Fruit fly (Drosophila melanogaster) whole organism, embryonic: ENCODE results near the gene CG13239.
A peak's percentile ranks its signal among the peaks of the same experiment; 100 is the strongest.

Experiments
- Atf3 ChIP-seq: fragments of 200-800 bp; sonication (Bioruptor generic); optimal IDR thresholded peaks from 3 replicates; lab custom pipeline; 2016; ENCODE audit warnings: missing biosample characterization, missing genetic modification characterization
- CG10959 ChIP-seq: fragments of 200-800 bp; sonication (Bioruptor generic); IDR thresholded peaks from 2 replicates; pipeline ENCODE4 v1.3.6; 2022; ENCODE audit warnings: missing biosample characterization, missing genetic modification characterization
- CG12769 ChIP-seq: fragments of 200-800 bp; sonication (Bioruptor generic); optimal IDR thresholded peaks from 2 replicates; lab custom pipeline; 2019; ENCODE audit warnings: missing biosample characterization, mild to moderate bottlenecking, missing genetic modification characterization, moderate library complexity
- CG13123 ChIP-seq: fragments of 200-800 bp; sonication (Bioruptor generic); optimal IDR thresholded peaks from 2 replicates; lab custom pipeline; 2016; ENCODE audit warnings: missing biosample characterization, missing genetic modification characterization
- CG13894 ChIP-seq: fragments of 200-800 bp; sonication (Bioruptor generic); optimal IDR thresholded peaks from 3 replicates; lab custom pipeline; 2018; ENCODE audit warnings: missing biosample characterization, mild to moderate bottlenecking, missing genetic modification characterization, moderate library complexity
- CG14710 ChIP-seq: fragments of 200-800 bp; sonication (Bioruptor generic); optimal IDR thresholded peaks from 3 replicates; lab custom pipeline; 2019; ENCODE audit warnings: missing biosample characterization, mild to moderate bottlenecking, missing genetic modification characterization, moderate library complexity
- CG15073 ChIP-seq: fragments of 200-800 bp; sonication (Bioruptor generic); optimal IDR thresholded peaks from 2 replicates; lab custom pipeline; 2016; ENCODE audit warnings: missing biosample characterization, missing genetic modification characterization
- CG15269 ChIP-seq: fragments of 200-800 bp; sonication (Bioruptor generic); optimal IDR thresholded peaks from 2 replicates; lab custom pipeline; 2018; ENCODE audit warnings: missing biosample characterization, mild to moderate bottlenecking, missing genetic modification characterization, moderate library complexity
- CG1602 ChIP-seq: fragments of 200-800 bp; sonication (Bioruptor generic); optimal IDR thresholded peaks from 3 replicates; lab custom pipeline; 2016; ENCODE audit warnings: missing biosample characterization, missing genetic modification characterization
- CG17912 ChIP-seq: fragments of 200-800 bp; sonication (Bioruptor generic); optimal IDR thresholded peaks from 2 replicates; lab custom pipeline; 2018; ENCODE audit warnings: missing biosample characterization, mild to moderate bottlenecking, missing genetic modification characterization
- CG1832 ChIP-seq: fragments of 200-800 bp; sonication (Bioruptor generic); optimal IDR thresholded peaks from 2 replicates; lab custom pipeline; 2017; ENCODE audit warnings: missing biosample characterization, mild to moderate bottlenecking, missing genetic modification characterization, inconsistent platforms
- CG2199 ChIP-seq: fragments of 200-800 bp; sonication (Bioruptor generic); IDR thresholded peaks from 3 replicates; pipeline ENCODE4 v1.3.6; 2022; ENCODE audit warnings: missing biosample characterization, missing genetic modification characterization
- CG32532 ChIP-seq: fragments of 200-800 bp; sonication (Bioruptor generic); IDR thresholded peaks from 2 replicates; pipeline ENCODE4 v1.3.6; 2022; ENCODE audit warnings: missing biosample characterization, missing genetic modification characterization
- CG33213 ChIP-seq: fragments of 200-800 bp; sonication (Bioruptor generic); optimal IDR thresholded peaks from 3 replicates; lab custom pipeline; 2016; ENCODE audit warnings: missing biosample characterization, missing genetic modification characterization
- CG33557 ChIP-seq: fragments of 200-800 bp; sonication (Bioruptor generic); optimal IDR thresholded peaks from 2 replicates; lab custom pipeline; 2019; ENCODE audit warnings: missing biosample characterization, mild to moderate bottlenecking, missing genetic modification characterization, moderate library complexity
- CG4820 ChIP-seq: fragments of 200-800 bp; sonication (Bioruptor generic); optimal IDR thresholded peaks from 3 replicates; lab custom pipeline; 2016; ENCODE audit warnings: missing biosample characterization, missing genetic modification characterization
- CG6683 ChIP-seq: fragments of 200-800 bp; sonication (Bioruptor generic); optimal IDR thresholded peaks from 2 replicates; lab custom pipeline; 2017; ENCODE audit warnings: missing biosample characterization, mild to moderate bottlenecking, missing genetic modification characterization, missing genetic modification reagents
- CG6765 ChIP-seq: fragments of 200-800 bp; sonication (Bioruptor generic); optimal IDR thresholded peaks from 3 replicates; lab custom pipeline; 2017; ENCODE audit warnings: missing biosample characterization, mild to moderate bottlenecking, missing genetic modification characterization
- CG7928 ChIP-seq: fragments of 200-800 bp; sonication (Bioruptor generic); optimal IDR thresholded peaks from 2 replicates; lab custom pipeline; 2017; ENCODE audit warnings: missing biosample characterization, mild to moderate bottlenecking, missing genetic modification characterization
- CG7987 ChIP-seq: fragments of 200-800 bp; sonication (Bioruptor generic); optimal IDR thresholded peaks from 2 replicates; lab custom pipeline; 2018; ENCODE audit warnings: missing biosample characterization, mild to moderate bottlenecking, missing genetic modification characterization, moderate library complexity
- D19A ChIP-seq: fragments of 200-800 bp; optimal IDR thresholded peaks from 3 replicates; lab custom pipeline; 2019; ENCODE audit warnings: missing biosample characterization, mild to moderate bottlenecking, missing genetic modification characterization, moderate library complexity
- D19B ChIP-seq: fragments of 200-800 bp; sonication (Bioruptor generic); optimal IDR thresholded peaks from 2 replicates; lab custom pipeline; 2017; ENCODE audit warnings: missing biosample characterization, mild to moderate bottlenecking, missing genetic modification characterization
- Dad ChIP-seq: fragments of 200-800 bp; sonication (Bioruptor generic); optimal IDR thresholded peaks from 3 replicates; lab custom pipeline; 2016; ENCODE audit warnings: missing biosample characterization, missing genetic modification characterization
- Dip2 ChIP-seq: fragments of 200-800 bp; sonication (Bioruptor generic); IDR thresholded peaks from 2 replicates; pipeline ENCODE4 v1.3.6; 2022; ENCODE audit warnings: missing biosample characterization, missing genetic modification characterization
- Elba2 ChIP-seq: fragments of 200-800 bp; sonication (Bioruptor generic); optimal IDR thresholded peaks from 3 replicates; lab custom pipeline; 2016; ENCODE audit warnings: missing biosample characterization, missing genetic modification characterization
- Gug ChIP-seq: fragments of 200-800 bp; sonication (Bioruptor generic); IDR thresholded peaks from 4 replicates; pipeline ENCODE4 v1.3.6; 2022; ENCODE audit warnings: missing biosample characterization, missing genetic modification characterization
- HLH54F ChIP-seq: fragments of 200-800 bp; sonication (Bioruptor generic); optimal IDR thresholded peaks from 3 replicates; lab custom pipeline; 2016; ENCODE audit warnings: missing biosample characterization, missing genetic modification characterization
- Lhr ChIP-seq: fragments of 200-800 bp; sonication (Bioruptor generic); optimal IDR thresholded peaks from 3 replicates; lab custom pipeline; 2017; ENCODE audit warnings: mild to moderate bottlenecking, missing biosample characterization, missing genetic modification reagents, missing genetic modification characterization
- Mad ChIP-seq: fragments of 200-800 bp; sonication (Bioruptor generic); optimal IDR thresholded peaks from 2 replicates; lab custom pipeline; 2016; ENCODE audit warnings: missing biosample characterization, missing genetic modification characterization
- Sin3A ChIP-seq: fragments of >200 bp; optimal IDR thresholded peaks from 2 replicates; lab custom pipeline; 2018
- Six4 ChIP-seq: fragments of 200-800 bp; sonication (Bioruptor generic); optimal IDR thresholded peaks from 2 replicates; lab custom pipeline; 2016; ENCODE audit warnings: missing biosample characterization, missing genetic modification characterization
- br ChIP-seq: fragments of >200 bp; optimal IDR thresholded peaks from 2 replicates; lab custom pipeline; 2017
- crp ChIP-seq, 2 experiments: fragments of 200-800 bp; sonication (Bioruptor generic); optimal IDR thresholded peaks; 2 replicates in 1 of 2; 3 replicates in 1 of 2; lab custom pipeline; 2017; ENCODE audit warnings: missing biosample characterization in 2 of 2, missing genetic modification characterization in 2 of 2, mild to moderate bottlenecking in 1 of 2, moderate library complexity in 1 of 2
- ems ChIP-seq: fragments of 200-800 bp; sonication (Bioruptor generic); optimal IDR thresholded peaks from 3 replicates; lab custom pipeline; 2016; ENCODE audit warnings: missing biosample characterization, missing genetic modification characterization
- en ChIP-seq: fragments of 200-800 bp; sonication (Bioruptor generic); optimal IDR thresholded peaks from 2 replicates; lab custom pipeline; 2016; ENCODE audit warnings: missing biosample characterization, missing genetic modification characterization
- eve ChIP-seq, 2 experiments: fragments of >200 bp; optimal IDR thresholded peaks; 2 replicates each; lab custom pipeline; 2017; ENCODE audit warnings: missing biosample characterization in 2 of 2, missing genetic modification characterization in 2 of 2
- gfzf ChIP-seq: fragments of 200-800 bp; sonication (Bioruptor generic); optimal IDR thresholded peaks from 2 replicates; lab custom pipeline; 2016; ENCODE audit warnings: missing biosample characterization, mild to moderate bottlenecking, missing genetic modification characterization, moderate library complexity
- ham ChIP-seq: fragments of 200-800 bp; sonication (Bioruptor generic); IDR thresholded peaks from 2 replicates; pipeline ENCODE4 v1.3.6; 2022; ENCODE audit warnings: missing biosample characterization, missing genetic modification characterization
- inv ChIP-seq: fragments of 200-800 bp; sonication (Bioruptor generic); IDR thresholded peaks from 2 replicates; pipeline ENCODE4 v1.3.6; 2022; ENCODE audit warnings: missing biosample characterization, missing genetic modification characterization; ENCODE audit not compliant: partially characterized antibody
- kah ChIP-seq: fragments of 200-800 bp; sonication (Bioruptor generic); optimal IDR thresholded peaks from 2 replicates; lab custom pipeline; 2018; ENCODE audit warnings: missing biosample characterization, mild to moderate bottlenecking, missing genetic modification characterization
- lab ChIP-seq: fragments of 200-800 bp; sonication (Bioruptor generic); optimal IDR thresholded peaks from 3 replicates; lab custom pipeline; 2017; ENCODE audit warnings: missing biosample characterization, missing genetic modification characterization, mild to moderate bottlenecking, moderate library complexity, missing genetic modification reagents
- maf-S ChIP-seq: fragments of 200-800 bp; sonication (Bioruptor generic); optimal IDR thresholded peaks from 2 replicates; lab custom pipeline; 2016; ENCODE audit warnings: missing biosample characterization, missing genetic modification characterization
- mld ChIP-seq: fragments of 200-800 bp; sonication (Bioruptor generic); IDR thresholded peaks from 3 replicates; pipeline ENCODE4 v1.3.6; 2022; ENCODE audit warnings: missing biosample characterization, missing genetic modification characterization; ENCODE audit not compliant: partially characterized antibody
- peb ChIP-seq: fragments of 200-800 bp; sonication (Bioruptor generic); IDR thresholded peaks from 2 replicates; pipeline ENCODE4 v1.3.6; 2022; ENCODE audit warnings: missing biosample characterization, missing genetic modification characterization
- phol ChIP-seq: fragments of 200-800 bp; sonication (Bioruptor generic); optimal IDR thresholded peaks from 3 replicates; lab custom pipeline; 2018; ENCODE audit warnings: missing biosample characterization, mild to moderate bottlenecking, missing genetic modification characterization, moderate library complexity
- pnt ChIP-seq: fragments of 200-800 bp; sonication (Bioruptor generic); optimal IDR thresholded peaks from 3 replicates; lab custom pipeline; 2016; ENCODE audit warnings: missing biosample characterization, missing genetic modification characterization
- pum ChIP-seq: fragments of 200-800 bp; sonication (Bioruptor generic); optimal IDR thresholded peaks from 2 replicates; lab custom pipeline; 2016; ENCODE audit warnings: missing biosample characterization, missing genetic modification characterization
- shn ChIP-seq: fragments of 200-800 bp; sonication (Bioruptor generic); optimal IDR thresholded peaks from 3 replicates; lab custom pipeline; 2016; ENCODE audit warnings: missing biosample characterization, missing genetic modification characterization
- sima ChIP-seq: fragments of 200-800 bp; sonication (Bioruptor generic); optimal IDR thresholded peaks from 2 replicates; lab custom pipeline; 2016; ENCODE audit warnings: missing biosample characterization, missing genetic modification characterization
- vfl ChIP-seq: fragments of 200-800 bp; sonication (Bioruptor generic); optimal IDR thresholded peaks from 2 replicates; lab custom pipeline; 2016; ENCODE audit warnings: missing biosample characterization, missing genetic modification characterization
- z ChIP-seq: fragments of 200-800 bp; sonication (Bioruptor generic); IDR thresholded peaks from 3 replicates; pipeline ENCODE4 v1.3.6; 2022; ENCODE audit warnings: missing biosample characterization, missing genetic modification characterization

CG13239 gene

DNA sequence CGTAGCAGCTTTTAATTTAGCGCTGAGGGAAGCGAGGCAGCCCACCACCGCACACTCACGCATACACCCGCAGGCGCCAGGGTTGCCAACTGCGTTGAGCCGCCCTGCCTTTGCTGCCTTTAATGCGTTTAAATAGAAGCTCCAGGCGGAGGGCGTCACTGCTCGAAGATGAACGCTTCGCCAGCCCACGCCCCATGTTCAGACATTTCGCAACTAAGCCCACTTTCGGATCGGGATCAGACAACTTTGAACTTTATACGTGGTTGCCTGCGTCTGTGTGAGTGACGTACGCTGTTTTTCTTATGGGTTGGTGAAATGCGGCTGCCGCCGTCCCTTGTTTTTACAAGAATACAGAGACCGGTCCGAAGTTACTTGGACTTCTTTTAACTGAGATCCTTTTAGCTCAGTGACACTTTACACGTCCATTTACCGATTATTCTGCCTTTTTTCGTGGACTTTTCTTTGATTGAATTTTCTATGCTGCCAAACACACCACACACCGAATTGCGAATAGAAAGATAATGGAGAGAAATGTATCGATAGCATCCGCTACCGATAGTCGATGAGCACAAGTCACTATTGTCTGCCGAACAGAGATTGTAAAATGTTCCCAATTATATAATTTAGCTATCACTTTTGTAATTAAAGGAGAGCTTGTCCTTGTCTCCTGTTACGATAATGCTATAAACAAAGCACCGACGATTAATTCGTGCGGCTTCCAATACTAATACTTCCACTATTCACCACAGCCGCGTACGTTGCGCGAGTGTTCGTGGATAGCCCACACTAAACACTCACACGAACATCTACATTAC is 10.7 kb downstream of the CG13239 start (continued):
- TF ChIP-seq CG15073 (no peak), sima (no peak), CG33213 (GFP tag; lab: Kevin White, UChicago) (peak; percentile 2), en (GFP tag; lab: Kevin White, UChicago) (no peak), CG15269 (no peak), br (lab: Kevin White, UChicago) (no peak), eve (GFP tag; optimal IDR thresholded peaks at IDR 0.05; lab: Kevin White, UChicago) (no peak), Atf3 (GFP tag; lab: Kevin White, UChicago) (no peak), Gug (GFP tag; lab: Robert Waterston, UW) (no peak), CG13894 (tag; lab: Kevin White, UChicago) (peak; percentile 42), z (GFP tag; lab: Robert Waterston, UW) (no peak), CG7987 (no peak), CG32532 (GFP tag; lab: Robert Waterston, UW) (peak; percentile 66), D19A (no peak), CG1602 (GFP tag; lab: Kevin White, UChicago) (no peak), vfl (GFP tag; lab: Kevin White, UChicago) (no peak), kah (GFP tag; lab: Kevin White, UChicago) (no peak), Elba2 (GFP tag; lab: Kevin White, UChicago) (no peak), CG6683 (GFP tag; lab: Kevin White, UChicago) (no peak), CG7928 (GFP tag; lab: Kevin White, UChicago) (peak; percentile 6), D19B (GFP tag; lab: Kevin White, UChicago) (no peak), maf-S (no peak), peb (GFP tag; lab: Robert Waterston, UW) (no peak), CG17912 (GFP tag; lab: Kevin White, UChicago) (no peak), Mad (GFP tag; lab: Kevin White, UChicago) (no peak), ham (no peak), Dip2 (no peak), Dad (no peak), Lhr (GFP tag; lab: Kevin White, UChicago) (no peak), Six4 (GFP tag; lab: Kevin White, UChicago) (no peak), lab (no peak), shn (GFP tag; lab: Kevin White, UChicago) (no peak), ems (no peak), HLH54F (GFP tag; lab: Kevin White, UChicago) (peak; percentile 38), pnt (no peak), CG10959 (GFP tag; lab: Robert Waterston, UW) (no peak), CG4820 (GFP tag; lab: Kevin White, UChicago) (no peak), phol (tag; lab: Kevin White, UChicago) (no peak), gfzf (GFP tag; lab: Kevin White, UChicago) (no peak), CG12769 (tag; lab: Kevin White, UChicago) (peak; percentile 11), inv (GFP tag; lab: Robert Waterston, UW) (peak; percentile 59), CG1832 (GFP tag; lab: Kevin White, UChicago) (no peak), pum (GFP tag; lab: Kevin White, UChicago) (no peak), CG6765 (GFP tag; lab: Kevin White, UChicago) (no peak), CG13123 (GFP tag; lab: Kevin White, UChicago) (no peak), CG14710 (tag; lab: Kevin White, UChicago) (no peak), CG33557 (GFP tag; lab: Kevin White, UChicago) (no peak), mld (GFP tag; lab: Robert Waterston, UW) (peak; percentile 62; the same call in 1 of the 3 replicates), Sin3A (lab: Kevin White, UChicago) (no peak), CG2199 (no peak), crp (GFP tag; optimal IDR thresholded peaks at IDR 0.05; lab: Kevin White, UChicago) (no peak)
